Worm (Caenorhabditis elegans): ENCODE data around the gene F23H11.5.

Gene F23H11.5

ce11 chrIII:881460-881859 lies 28.9 kb downstream of the F23H11.5 start:
- TF ChIP-seq dao-5 (tag; optimal IDR thresholded peaks at IDR 0.05) (peak; percentile 44), him-1 (tag; optimal IDR thresholded peaks at IDR 0.05) (no peak), W03F9.2 (tag; optimal IDR thresholded peaks at IDR 0.05) (no peak)

ce11 chrIII:880840-881239 lies 29.6 kb downstream of the F23H11.5 start:
- no peak for TF ChIP-seq him-1 (tag; optimal IDR thresholded peaks at IDR 0.05)
- TF ChIP-seq dao-5 (tag; optimal IDR thresholded peaks at IDR 0.05) = no peak
- no peak for TF ChIP-seq W03F9.2 (tag; optimal IDR thresholded peaks at IDR 0.05)

ce11 chrIII:879634-880033 lies 30.8 kb downstream of the F23H11.5 start, which contains the start of the genes T24C4.5 and ucr-2.3:
Gene T24C4.5 (minus strand): TSS chrIII:879734.
Gene ucr-2.3 (plus strand): TSS chrIII:879860.
- TF ChIP-seq him-1 (tag; optimal IDR thresholded peaks at IDR 0.05) (no peak), W03F9.2 (tag; optimal IDR thresholded peaks at IDR 0.05) (no peak), dao-5 (tag; optimal IDR thresholded peaks at IDR 0.05) (no peak)

- no peak for TF ChIP-seq him-1 (tag; optimal IDR thresholded peaks at IDR 0.05)
- TF ChIP-seq W03F9.2 (tag; optimal IDR thresholded peaks at IDR 0.05) = no peak
- TF ChIP-seq dao-5 (tag; optimal IDR thresholded peaks at IDR 0.05) = no peak
Observed at ce11 chrIII:873432-873831, 37.0 kb downstream of the F23H11.5 start, which contains the start of gene clc-19. Gene clc-19 (minus strand): TSS chrIII:873566.

ce11 chrIII:872373-872772 lies 38.0 kb downstream of the F23H11.5 start, which contains the start of the genes T24C4.3 and clc-20:
Gene T24C4.3 (minus strand): TSS chrIII:872473.
Gene clc-20 (plus strand): TSS chrIII:872583.
- TF ChIP-seq him-1 (tag; optimal IDR thresholded peaks at IDR 0.05) = no peak
- TF ChIP-seq W03F9.2 (tag; optimal IDR thresholded peaks at IDR 0.05) = no peak
- no peak for TF ChIP-seq dao-5 (tag; optimal IDR thresholded peaks at IDR 0.05)

ce11 chrIII:870555-870954 lies 39.8 kb downstream of the F23H11.5 start:
- TF ChIP-seq dao-5 (tag; optimal IDR thresholded peaks at IDR 0.05) = no peak
- no peak for TF ChIP-seq him-1 (tag; optimal IDR thresholded peaks at IDR 0.05)
- TF ChIP-seq W03F9.2 (tag; optimal IDR thresholded peaks at IDR 0.05) = no peak

- TF ChIP-seq W03F9.2 (tag; optimal IDR thresholded peaks at IDR 0.05) = no peak
- TF ChIP-seq him-1 (tag; optimal IDR thresholded peaks at IDR 0.05) = no peak
- no peak for TF ChIP-seq dao-5 (tag; optimal IDR thresholded peaks at IDR 0.05)
Observed at ce11 chrIII:869869-870268, 40.5 kb downstream of the F23H11.5 start, which contains the start of gene T24C4.2. Gene T24C4.2 (minus strand): TSS chrIII:869969.

- TF ChIP-seq him-1 (tag; optimal IDR thresholded peaks at IDR 0.05) (no peak), W03F9.2 (tag; optimal IDR thresholded peaks at IDR 0.05) (no peak), dao-5 (tag; optimal IDR thresholded peaks at IDR 0.05) (no peak)
Observed at ce11 chrIII:868866-869265, 41.5 kb downstream of the F23H11.5 start.

- TF ChIP-seq dao-5 (tag; optimal IDR thresholded peaks at IDR 0.05) (no peak), him-1 (tag; optimal IDR thresholded peaks at IDR 0.05) (no peak), W03F9.2 (tag; optimal IDR thresholded peaks at IDR 0.05) (no peak)
Observed at ce11 chrIII:861819-862356, 48.5 kb downstream of the F23H11.5 start, which contains the start of gene arx-4. Gene arx-4 (plus strand): TSS chrIII:862306.
